Worm (Caenorhabditis elegans) whole organism, late embryonic: ENCODE measurements around the gene ZC317.6.

ENCODE experiments used
- C08G9.2 ChIP-seq: sonication (generic microtip); optimal IDR thresholded peaks from 2 replicates; lab custom pipeline; 2016; ENCODE audit warnings: mild to moderate bottlenecking, missing genetic modification characterization, moderate library complexity, missing compliant biosample characterization
- T23F11.4 ChIP-seq: fragments of 200-800 bp; sonication (Bioruptor generic); optimal IDR thresholded peaks from 2 replicates; lab custom pipeline; 2018; ENCODE audit warnings: mild to moderate bottlenecking, missing genetic modification characterization, missing compliant biosample characterization
- Y22D7AL.16 ChIP-seq: sonication (generic microtip); optimal IDR thresholded peaks from 2 replicates; lab custom pipeline; 2016; ENCODE audit warnings: missing genetic modification characterization, missing compliant biosample characterization
- ahr-1 ChIP-seq: sonication (generic microtip); optimal IDR thresholded peaks from 2 replicates; lab custom pipeline; 2016; ENCODE audit warnings: missing genetic modification characterization, missing compliant biosample characterization
- ama-1 ChIP-seq: fragments of 150-350 bp; optimal IDR thresholded peaks from 2 replicates; lab custom pipeline; 2014
- ceh-14 ChIP-seq: sonication (generic microtip); optimal IDR thresholded peaks from 2 replicates; lab custom pipeline; 2016; ENCODE audit warnings: missing genotype, missing genetic modification characterization, missing compliant biosample characterization
- ceh-19 ChIP-seq: fragments of 200-800 bp; sonication (Bioruptor generic); optimal IDR thresholded peaks from 2 replicates; lab custom pipeline; 2018; ENCODE audit warnings: mild to moderate bottlenecking, missing genetic modification characterization, missing compliant biosample characterization
- ceh-2 ChIP-seq: sonication (generic microtip); optimal IDR thresholded peaks from 2 replicates; lab custom pipeline; 2016; ENCODE audit warnings: missing genotype, missing genetic modification characterization, missing compliant biosample characterization
- ceh-30 ChIP-seq: fragments of 150-350 bp; optimal IDR thresholded peaks from 2 replicates; lab custom pipeline; 2014; ENCODE audit warnings: missing biosample characterization, missing genetic modification characterization
- ceh-31 ChIP-seq: sonication (generic microtip); optimal IDR thresholded peaks from 2 replicates; lab custom pipeline; 2016; ENCODE audit warnings: missing genetic modification characterization, missing compliant biosample characterization
- ceh-6 ChIP-seq: fragments of 200-800 bp; sonication (Bioruptor generic); optimal IDR thresholded peaks from 2 replicates; lab custom pipeline; 2018; ENCODE audit warnings: mild to moderate bottlenecking, missing genetic modification characterization, missing compliant biosample characterization
- ceh-9 ChIP-seq: sonication (generic microtip); optimal IDR thresholded peaks from 2 replicates; lab custom pipeline; 2016; ENCODE audit warnings: mild to moderate bottlenecking, missing genetic modification characterization, inconsistent platforms, missing compliant biosample characterization
- dmd-4 ChIP-seq: sonication (generic microtip); optimal IDR thresholded peaks from 2 replicates; lab custom pipeline; 2016; ENCODE audit warnings: borderline replicate concordance, missing genetic modification characterization, missing compliant biosample characterization
- elt-2 ChIP-seq: sonication (generic microtip); optimal IDR thresholded peaks from 2 replicates; lab custom pipeline; 2016; ENCODE audit warnings: missing genetic modification reagents, missing genetic modification characterization, missing compliant biosample characterization
- eyg-1 ChIP-seq: sonication (generic microtip); optimal IDR thresholded peaks from 2 replicates; lab custom pipeline; 2016; ENCODE audit warnings: missing genotype, missing genetic modification characterization, missing compliant biosample characterization
- fax-1 ChIP-seq: sonication (generic microtip); optimal IDR thresholded peaks from 2 replicates; lab custom pipeline; 2016; ENCODE audit warnings: missing genotype, missing genetic modification characterization, missing compliant biosample characterization
- gmeb-2 ChIP-seq: sonication (generic microtip); optimal IDR thresholded peaks from 2 replicates; lab custom pipeline; 2016; ENCODE audit warnings: missing genetic modification characterization, inconsistent platforms, missing compliant biosample characterization
- hlh-13 ChIP-seq: fragments of 200-800 bp; sonication (Bioruptor generic); optimal IDR thresholded peaks from 2 replicates; lab custom pipeline; 2018; ENCODE audit warnings: mild to moderate bottlenecking, missing genetic modification characterization, missing compliant biosample characterization
- hlh-15 ChIP-seq: sonication (generic microtip); optimal IDR thresholded peaks from 2 replicates; lab custom pipeline; 2016; ENCODE audit warnings: missing genetic modification characterization, missing compliant biosample characterization
- hlh-6 ChIP-seq: sonication (generic microtip); optimal IDR thresholded peaks from 2 replicates; lab custom pipeline; 2016; ENCODE audit warnings: missing genotype, missing genetic modification characterization, missing compliant biosample characterization
- hlh-8 ChIP-seq: sonication (generic microtip); optimal IDR thresholded peaks from 2 replicates; lab custom pipeline; 2016; ENCODE audit warnings: missing genotype, missing genetic modification characterization, missing compliant biosample characterization
- nfya-1 ChIP-seq: sonication (generic microtip); optimal IDR thresholded peaks from 2 replicates; lab custom pipeline; 2017; ENCODE audit warnings: missing genetic modification characterization, mild to moderate bottlenecking, missing compliant biosample characterization, antibody characterized with exemption, moderate library complexity
- nhr-11 ChIP-seq: fragments of 150-350 bp; optimal IDR thresholded peaks from 2 replicates; lab custom pipeline; 2014; ENCODE audit warnings: missing biosample characterization, missing genetic modification characterization
- odd-2 ChIP-seq: sonication (generic microtip); optimal IDR thresholded peaks from 2 replicates; lab custom pipeline; 2017; ENCODE audit warnings: antibody characterized with exemption, mild to moderate bottlenecking, missing genetic modification characterization, missing compliant biosample characterization
- pax-1 ChIP-seq: fragments of 150-350 bp; optimal IDR thresholded peaks from 2 replicates; lab custom pipeline; 2014; ENCODE audit warnings: missing biosample characterization, missing genetic modification characterization
- ref-2 ChIP-seq: sonication (generic microtip); optimal IDR thresholded peaks from 2 replicates; lab custom pipeline; 2016; ENCODE audit warnings: missing genetic modification characterization, missing compliant biosample characterization
- rnt-1 ChIP-seq: sonication (generic microtip); optimal IDR thresholded peaks from 2 replicates; lab custom pipeline; 2016; ENCODE audit warnings: missing genetic modification characterization, missing compliant biosample characterization
- sdc-2 ChIP-seq: sonication (generic microtip); optimal IDR thresholded peaks from 2 replicates; lab custom pipeline; 2016; ENCODE audit warnings: missing genotype, missing genetic modification characterization, missing compliant biosample characterization
- sox-4 ChIP-seq: sonication (generic microtip); optimal IDR thresholded peaks from 2 replicates; lab custom pipeline; 2017; ENCODE audit warnings: mild to moderate bottlenecking, missing genetic modification characterization, inconsistent platforms, missing compliant biosample characterization
- tbx-2 ChIP-seq: sonication (generic microtip); optimal IDR thresholded peaks from 2 replicates; lab custom pipeline; 2016; ENCODE audit warnings: missing genetic modification characterization, missing compliant biosample characterization
- ttx-3 ChIP-seq: sonication (generic microtip); optimal IDR thresholded peaks from 2 replicates; lab custom pipeline; 2016; ENCODE audit warnings: missing genetic modification reagents, missing genetic modification characterization, missing compliant biosample characterization
- unc-55 ChIP-seq: sonication (generic microtip); optimal IDR thresholded peaks from 2 replicates; lab custom pipeline; 2017; ENCODE audit warnings: missing biosample characterization, missing genetic modification reagents, missing genetic modification characterization
- zip-5 ChIP-seq: sonication (generic microtip); optimal IDR thresholded peaks from 2 replicates; lab custom pipeline; 2016; ENCODE audit warnings: missing genetic modification characterization, missing compliant biosample characterization
- ztf-16 ChIP-seq: sonication (generic microtip); optimal IDR thresholded peaks from 2 replicates; lab custom pipeline; 2017; ENCODE audit warnings: missing genetic modification characterization, missing compliant biosample characterization

ZC317.6 gene

ce11 chrV:5499475-5499874 is 31.1 kb upstream of the ZC317.6 start:
- TF ChIP-seq nfya-1 = peak; percentile 66
- no peak for TF ChIP-seq sdc-2 (tag; lab: Kevin White, UChicago)

ce11 chrV:5493447-5493846 is 25.1 kb upstream of the ZC317.6 start, which contains the start of gene T05C3.2:
Gene T05C3.2, plus strand, starts transcription at chrV:5493747.
- TF ChIP-seq ref-2 (tag; lab: Kevin White, UChicago) (no peak), sox-4 (tag; lab: Kevin White, UChicago) (no peak), dmd-4 (no peak), C08G9.2 (tag; lab: Kevin White, UChicago) (no peak), eyg-1 (tag; lab: Kevin White, UChicago) (no peak)

ce11 chrV:5490205-5490604 is 21.8 kb upstream of the ZC317.6 start, which contains the start of gene T05C3.6:
Gene T05C3.6, plus strand, starts transcription at chrV:5490445.
- TF ChIP-seq ceh-19 (GFP tag; lab: Kevin White, UChicago) = no peak
- no peak for TF ChIP-seq dmd-4
- TF ChIP-seq zip-5 (tag; lab: Kevin White, UChicago) = no peak
- TF ChIP-seq elt-2 = no peak
- TF ChIP-seq sox-4 (tag; lab: Kevin White, UChicago) = no peak
- TF ChIP-seq ref-2 (tag; lab: Kevin White, UChicago) = no peak
- no peak for TF ChIP-seq ahr-1 (tag; lab: Kevin White, UChicago)
- TF ChIP-seq pax-1 = no peak

- no peak for TF ChIP-seq nhr-11 (tag; lab: Kevin White, UChicago)
- TF ChIP-seq, all 69 proteins: peak for 0
Measured at ce11 chrV:5488766-5489165, 20.4 kb upstream of the ZC317.6 start, which contains the start of gene grl-18. Gene grl-18, minus strand, starts transcription at chrV:5488866.

- TF ChIP-seq gmeb-2 (tag; lab: Kevin White, UChicago) = no peak
- no peak for TF ChIP-seq C08G9.2 (tag; lab: Kevin White, UChicago)
- no peak for TF ChIP-seq ztf-16
- TF ChIP-seq hlh-13 (GFP tag; lab: Kevin White, UChicago) = no peak
- no peak for TF ChIP-seq sdc-2 (tag; lab: Kevin White, UChicago)
- no peak for TF ChIP-seq ceh-30
- TF ChIP-seq fax-1 = no peak
- no peak for TF ChIP-seq hlh-6 (tag; lab: Kevin White, UChicago)
Measured at ce11 chrV:5487180-5487579, 18.8 kb upstream of the ZC317.6 start.

ce11 chrV:5484866-5485265 is 16.5 kb upstream of the ZC317.6 start, which contains the start of gene srg-65:
Gene srg-65, minus strand, starts transcription at chrV:5484966.
- TF ChIP-seq rnt-1 (no peak), unc-55 (GFP tag; lab: Kevin White, UChicago) (no peak), ttx-3 (tag; lab: Kevin White, UChicago) (no peak), Y22D7AL.16 (tag; lab: Kevin White, UChicago) (no peak), ama-1 (no peak), nhr-11 (tag; lab: Kevin White, UChicago) (no peak), odd-2 (tag; lab: Kevin White, UChicago) (no peak), ceh-2 (tag; lab: Kevin White, UChicago) (no peak), ref-2 (tag; lab: Kevin White, UChicago) (no peak), hlh-8 (tag; lab: Kevin White, UChicago) (no peak), ceh-31 (no peak), ceh-14 (tag; lab: Kevin White, UChicago) (no peak), T23F11.4 (GFP tag; lab: Kevin White, UChicago) (no peak), hlh-15 (tag; lab: Kevin White, UChicago) (no peak), ceh-6 (no peak), ceh-9 (tag; lab: Kevin White, UChicago) (no peak), eyg-1 (tag; lab: Kevin White, UChicago) (no peak), hlh-13 (GFP tag; lab: Kevin White, UChicago) (no peak), tbx-2 (tag; lab: Kevin White, UChicago) (no peak), fax-1 (no peak)
